Fruit fly (Drosophila melanogaster): Measurements from ENCODE around the gene CG34174.

Gene CG34174

DNA sequence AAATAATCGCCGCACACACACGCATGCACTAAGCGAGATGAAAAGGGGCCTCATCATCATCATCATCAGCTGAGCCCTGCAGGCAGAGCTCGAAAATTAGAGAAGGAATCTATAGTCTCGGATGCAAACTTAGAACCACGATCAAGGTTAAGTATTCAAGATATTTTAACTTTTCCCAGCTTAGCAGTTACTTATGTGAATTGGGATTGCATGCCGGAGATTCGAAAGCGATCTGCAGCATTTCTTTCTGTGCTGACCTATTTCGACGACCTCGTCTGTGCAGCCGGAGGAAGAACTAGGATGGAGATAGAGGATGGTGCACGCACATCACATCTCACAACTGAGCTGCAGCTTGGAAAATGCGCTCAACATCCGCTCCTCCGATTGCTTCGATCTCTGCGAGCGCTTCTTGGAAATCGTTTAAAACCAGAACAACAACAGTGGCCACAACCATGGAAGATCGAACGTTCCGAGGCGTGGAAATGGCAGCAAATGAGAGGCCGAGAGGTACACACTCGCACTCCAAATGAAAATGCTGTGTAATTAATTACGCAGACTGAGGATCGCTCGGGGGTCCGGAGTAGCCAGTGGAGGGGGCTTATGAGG lies 31.2 kb upstream of the CG34174 start (continued):
- TF ChIP-seq HLHmδ (GFP tag; optimal IDR thresholded peaks at IDR 0.05) (peak; percentile 51), gce (GFP tag; IDR thresholded peaks at IDR 0.05) (no peak), eve (GFP tag; optimal IDR thresholded peaks at IDR 0.05) (peak in 1 of 2 experiments; percentile 59), CG6854 (GFP tag; optimal IDR thresholded peaks at IDR 0.05) (no peak), bab2 (GFP tag; optimal IDR thresholded peaks at IDR 0.05) (peak; percentile 58), sens (GFP tag) (peak; percentile 97), Pdp1 (GFP tag; optimal IDR thresholded peaks at IDR 0.05) (peak; percentile 45 to 49), D (optimal IDR thresholded peaks at IDR 0.05) (no peak), D (GFP tag; optimal IDR thresholded peaks at IDR 0.05) (peak; percentile 67), lov (optimal IDR thresholded peaks at IDR 0.05) (no peak), lov (GFP tag; IDR thresholded peaks at IDR 0.05) (peak; percentile 73; the same call in 1 of the 3 replicates), Aef1 (GFP tag; IDR thresholded peaks at IDR 0.05) (no peak), CG10654 (GFP tag; optimal IDR thresholded peaks at IDR 0.05) (peak; percentile 39), CG3838 (GFP tag; optimal IDR thresholded peaks at IDR 0.05) (no peak), CG33213 (GFP tag; optimal IDR thresholded peaks at IDR 0.05) (peak; percentile 39), Chrac-16 (GFP tag; optimal IDR thresholded peaks at IDR 0.05) (peak; percentile 79), Trl (optimal IDR thresholded peaks at IDR 0.05) (no peak), Trl (GFP tag; optimal IDR thresholded peaks at IDR 0.05) (peak; percentile 76), CG6791 (GFP tag; IDR thresholded peaks at IDR 0.05; ENCODE audit: partially characterized antibody) (no peak), E2f1 (GFP tag; IDR thresholded peaks at IDR 0.05) (peak; percentile 28; the same call in 1 of the 2 replicates), Sry-δ (GFP tag; optimal IDR thresholded peaks at IDR 0.05) (peak; percentile 7), ara (GFP tag; IDR thresholded peaks at IDR 0.05) (peak; percentile 91), CG11085 (GFP tag; IDR thresholded peaks at IDR 0.05) (no peak), org-1 (GFP tag; optimal IDR thresholded peaks at IDR 0.05) (peak; percentile 75), Bdp1 (GFP tag; optimal IDR thresholded peaks at IDR 0.05) (peak; percentile 40), Lim3 (GFP tag; IDR thresholded peaks at IDR 0.05) (no peak), phol (tag; optimal IDR thresholded peaks at IDR 0.05) (peak; percentile 71), Myb (GFP tag; optimal IDR thresholded peaks at IDR 0.05) (peak; percentile 12), CG8290 (GFP tag; optimal IDR thresholded peaks at IDR 0.05) (peak; percentile 70), CG8290 (tag; optimal IDR thresholded peaks at IDR 0.05) (peak in 1 of 2 experiments; percentile 51), CG6689 (GFP tag; IDR thresholded peaks at IDR 0.05) (peak; percentile 79), repo (GFP tag; optimal IDR thresholded peaks at IDR 0.05) (peak; percentile 50), unpg (GFP tag; optimal IDR thresholded peaks at IDR 0.05) (peak; percentile 65), Gug (GFP tag; IDR thresholded peaks at IDR 0.05) (peak; percentile 63; the same call in 2 of the 4 replicates), en (GFP tag; optimal IDR thresholded peaks at IDR 0.05) (peak; percentile 9), gem (tag; optimal IDR thresholded peaks at IDR 0.05) (peak; percentile 77), CG18764 (GFP tag; optimal IDR thresholded peaks at IDR 0.05) (peak; percentile 35), ssp (GFP tag; IDR thresholded peaks at IDR 0.05) (peak; percentile 38; the same call in 1 of the 2 replicates), Oli (tag; optimal IDR thresholded peaks at IDR 0.05) (peak; percentile 62), CG16813 (GFP tag; IDR thresholded peaks at IDR 0.05; ENCODE audit: partially characterized antibody) (no peak), CG1602 (GFP tag; optimal IDR thresholded peaks at IDR 0.05) (peak; percentile 65), Hand (GFP tag; optimal IDR thresholded peaks at IDR 0.05) (no peak), CG10959 (GFP tag; IDR thresholded peaks at IDR 0.05) (peak; percentile 95), odd (GFP tag; optimal IDR thresholded peaks at IDR 0.05) (no peak), CG11695 (GFP tag; IDR thresholded peaks at IDR 0.05) (peak; percentile 56; the same call in 2 of the 3 replicates), CG4617 (GFP tag; optimal IDR thresholded peaks at IDR 0.05; ENCODE audit: borderline replicate concordance) (peak; percentile 31), CG3847 (GFP tag; IDR thresholded peaks at IDR 0.05) (0 out of 2 replicates have a peak, but pooled peaks have one; percentile 12), CG2120 (GFP tag; optimal IDR thresholded peaks at IDR 0.05) (no peak), jing (GFP tag; optimal IDR thresholded peaks at IDR 0.05) (peak; percentile 36), vfl (GFP tag; optimal IDR thresholded peaks at IDR 0.05) (no peak), Hr3 (GFP tag; optimal IDR thresholded peaks at IDR 0.05) (peak; percentile 50), p53 (GFP tag; optimal IDR thresholded peaks at IDR 0.05) (peak; percentile 32)

Data from whole organism, embryonic.